Worm (Caenorhabditis elegans) whole organism, L4 larva: ENCODE results near the gene F59B10.2.
A peak's percentile ranks its signal among the peaks of the same experiment; 100 is the strongest.

Experiments used
- F10B5.3 ChIP-seq: sonication (generic microtip); optimal IDR thresholded peaks from 2 replicates; lab custom pipeline; 2016; ENCODE audit warnings: mild to moderate bottlenecking, missing genetic modification characterization, missing compliant biosample characterization
- F26F4.8 ChIP-seq: fragments of 200-800 bp; sonication (Bioruptor generic); conservative IDR thresholded peaks from 2 replicates; pipeline ENCODE4 v1.3.6; 2022; ENCODE audit warnings: missing genetic modification characterization, missing compliant biosample characterization
- F37D6.2 ChIP-seq: sonication (generic microtip); optimal IDR thresholded peaks from 2 replicates; lab custom pipeline; 2016; ENCODE audit warnings: mild to moderate bottlenecking, missing genetic modification characterization, missing compliant biosample characterization
- F44E2.7 ChIP-seq: fragments of 200-800 bp; sonication (Bioruptor generic); IDR thresholded peaks from 2 replicates; pipeline ENCODE4 v2.1.2; 2022; ENCODE audit warnings: missing genetic modification characterization, missing compliant biosample characterization
- T20F7.1 ChIP-seq: fragments of 200-800 bp; sonication (Bioruptor generic); optimal IDR thresholded peaks from 2 replicates; lab custom pipeline; 2018; ENCODE audit warnings: mild to moderate bottlenecking, missing genetic modification characterization, missing compliant biosample characterization
- Y105C5A.15 ChIP-seq: fragments of 200-800 bp; sonication (Bioruptor generic); IDR thresholded peaks from 2 replicates; pipeline ENCODE4 v1.3.6; 2022; ENCODE audit warnings: missing genetic modification characterization, missing compliant biosample characterization
- Y48G9A.11 ChIP-seq: fragments of 200-800 bp; sonication (Bioruptor generic); IDR thresholded peaks from 2 replicates; pipeline ENCODE4 v1.3.6; 2022; ENCODE audit warnings: missing genetic modification reagents, missing genetic modification characterization, missing compliant biosample characterization
- Y5F2A.4 ChIP-seq: fragments of 200-800 bp; sonication (Bioruptor generic); optimal IDR thresholded peaks from 2 replicates; lab custom pipeline; 2018; ENCODE audit warnings: mild to moderate bottlenecking, missing genetic modification characterization, missing compliant biosample characterization
- ZK337.2 ChIP-seq: fragments of 200-800 bp; sonication (Bioruptor generic); IDR thresholded peaks from 2 replicates; pipeline ENCODE4 v1.3.6; 2022; ENCODE audit warnings: missing genetic modification reagents, missing genetic modification characterization, missing compliant biosample characterization
- ZK546.5 ChIP-seq, 2 experiments: sonication (generic microtip); optimal IDR thresholded peaks; 2 replicates each; lab custom pipeline; 2017; ENCODE audit warnings: missing biosample characterization in 2 of 2, missing genetic modification characterization in 2 of 2
- attf-4 ChIP-seq: sonication (generic microtip); optimal IDR thresholded peaks from 3 replicates; lab custom pipeline; 2017; ENCODE audit warnings: missing biosample characterization, missing genetic modification characterization
- ceh-28 ChIP-seq: fragments of 150-350 bp; optimal IDR thresholded peaks from 2 replicates; lab custom pipeline; 2014; ENCODE audit warnings: missing biosample characterization, missing genetic modification reagents, missing genetic modification characterization
- ceh-32 ChIP-seq: sonication (generic microtip); optimal IDR thresholded peaks from 2 replicates; lab custom pipeline; 2016; ENCODE audit warnings: mild to moderate bottlenecking, missing genetic modification characterization, missing compliant biosample characterization; ENCODE audit not compliant: poor library complexity
- ceh-62 ChIP-seq: sonication (generic microtip); optimal IDR thresholded peaks from 2 replicates; lab custom pipeline; 2017; ENCODE audit warnings: missing biosample characterization, missing genetic modification characterization
- cey-2 ChIP-seq: sonication (generic microtip); optimal IDR thresholded peaks from 3 replicates; lab custom pipeline; 2017; ENCODE audit warnings: missing genetic modification characterization, mild to moderate bottlenecking, missing compliant biosample characterization, antibody characterized with exemption, borderline replicate concordance; ENCODE audit not compliant: insufficient read depth
- dmd-9 ChIP-seq: fragments of 200-800 bp; sonication (Bioruptor generic); IDR thresholded peaks from 2 replicates; pipeline ENCODE4 v1.3.6; 2022; ENCODE audit warnings: missing genetic modification reagents, missing genetic modification characterization, missing compliant biosample characterization
- dpl-1 ChIP-seq: fragments of 150-350 bp; optimal IDR thresholded peaks from 2 replicates; lab custom pipeline; 2014; ENCODE audit warnings: missing biosample characterization, missing genetic modification reagents, missing genetic modification characterization
- fos-1 ChIP-seq: fragments of 150-350 bp; optimal IDR thresholded peaks from 2 replicates; lab custom pipeline; 2014; ENCODE audit warnings: missing biosample characterization, missing genetic modification characterization
- gei-8 ChIP-seq: fragments of 200-800 bp; sonication (Bioruptor generic); optimal IDR thresholded peaks from 2 replicates; lab custom pipeline; 2018; ENCODE audit warnings: mild to moderate bottlenecking, missing genetic modification characterization, missing compliant biosample characterization
- hif-1 ChIP-seq, 2 experiments: sonication (generic microtip); optimal IDR thresholded peaks; 2 replicates each; lab custom pipeline; 2016 to 2017; ENCODE audit warnings: missing compliant biosample characterization in 2 of 2, missing genetic modification characterization in 2 of 2, missing genetic modification reagents in 2 of 2, missing genotype in 2 of 2, mild to moderate bottlenecking in 1 of 2
- jun-1 ChIP-seq: fragments of 150-350 bp; optimal IDR thresholded peaks from 2 replicates; lab custom pipeline; 2014; ENCODE audit warnings: missing biosample characterization, missing genetic modification reagents, missing genetic modification characterization
- lim-7 ChIP-seq: fragments of 200-800 bp; sonication (Bioruptor generic); IDR thresholded peaks from 2 replicates; pipeline ENCODE4 v1.3.6; 2022; ENCODE audit warnings: missing genetic modification characterization, missing compliant biosample characterization
- lin-13 ChIP-seq: fragments of 150-350 bp; optimal IDR thresholded peaks from 2 replicates; lab custom pipeline; 2014; ENCODE audit warnings: missing biosample characterization, missing genetic modification reagents, missing genetic modification characterization
- lin-15B ChIP-seq: fragments of 150-350 bp; sonication (generic microtip); optimal IDR thresholded peaks from 3 replicates; lab custom pipeline; 2014; ENCODE audit warnings: missing biosample characterization, missing genetic modification characterization
- lin-39 ChIP-seq: fragments of 150-350 bp; optimal IDR thresholded peaks from 2 replicates; lab custom pipeline; 2014; ENCODE audit warnings: missing biosample characterization, missing genetic modification reagents, missing genetic modification characterization
- lsy-2 ChIP-seq, 2 experiments: fragments of 150-350 bp in 1 of 2; sonication (generic microtip) in 1 of 2; optimal IDR thresholded peaks; 2 replicates each; lab custom pipeline; 2014 to 2017; ENCODE audit warnings: missing biosample characterization in 2 of 2, missing genetic modification characterization in 2 of 2
- madf-5 ChIP-seq, 2 experiments: fragments of 200-800 bp; sonication (Bioruptor generic); IDR thresholded peaks; 2 replicates each; pipeline ENCODE4 v1.3.6; 2022; ENCODE audit warnings: missing compliant biosample characterization in 2 of 2, missing genetic modification characterization in 2 of 2
- madf-9 ChIP-seq: fragments of 200-800 bp; sonication (Bioruptor generic); conservative IDR thresholded peaks from 2 replicates; pipeline ENCODE4 v1.3.6; 2022; ENCODE audit warnings: missing genetic modification reagents, missing genetic modification characterization, missing compliant biosample characterization
- mdt-29 ChIP-seq: fragments of 200-800 bp; sonication (Bioruptor generic); IDR thresholded peaks from 2 replicates; pipeline ENCODE4 v1.3.6; 2022; ENCODE audit warnings: missing genetic modification reagents, missing genetic modification characterization, missing compliant biosample characterization
- mxl-2 ChIP-seq: fragments of 200-800 bp; sonication (Bioruptor generic); conservative IDR thresholded peaks from 2 replicates; pipeline ENCODE4 v1.3.6; 2022; ENCODE audit warnings: missing genetic modification reagents, missing genetic modification characterization, missing compliant biosample characterization
- nhr-10 ChIP-seq: fragments of 150-350 bp; optimal IDR thresholded peaks from 2 replicates; lab custom pipeline; 2014; ENCODE audit warnings: missing biosample characterization, missing genetic modification characterization
- nhr-102 ChIP-seq: sonication (generic microtip); optimal IDR thresholded peaks from 2 replicates; lab custom pipeline; 2016; ENCODE audit warnings: mild to moderate bottlenecking, missing genetic modification characterization, moderate library complexity, missing compliant biosample characterization
- nhr-111 ChIP-seq: fragments of 200-800 bp; sonication (Bioruptor generic); optimal IDR thresholded peaks from 2 replicates; lab custom pipeline; 2018; ENCODE audit warnings: mild to moderate bottlenecking, missing genetic modification characterization, missing compliant biosample characterization
- nhr-237 ChIP-seq: sonication (generic microtip); optimal IDR thresholded peaks from 2 replicates; lab custom pipeline; 2017; ENCODE audit warnings: missing biosample characterization, missing genetic modification characterization
- nhr-25 ChIP-seq: sonication (generic microtip); optimal IDR thresholded peaks from 2 replicates; lab custom pipeline; 2017; ENCODE audit warnings: missing genetic modification characterization, mild to moderate bottlenecking, missing compliant biosample characterization, antibody characterized with exemption, moderate library complexity, borderline replicate concordance; ENCODE audit not compliant: insufficient read depth
- nhr-42 ChIP-seq: fragments of 200-800 bp; sonication (Bioruptor generic); IDR thresholded peaks from 2 replicates; pipeline ENCODE4 v1.3.6; 2022; ENCODE audit warnings: missing genetic modification characterization, missing compliant biosample characterization
- nhr-48 ChIP-seq: sonication (generic microtip); optimal IDR thresholded peaks from 2 replicates; lab custom pipeline; 2016; ENCODE audit warnings: mild to moderate bottlenecking, missing genetic modification characterization, missing compliant biosample characterization
- nhr-6 ChIP-seq: fragments of 150-350 bp; optimal IDR thresholded peaks from 2 replicates; lab custom pipeline; 2014; ENCODE audit warnings: missing biosample characterization, missing genetic modification characterization
- nhr-77 ChIP-seq: fragments of 150-350 bp; optimal IDR thresholded peaks from 2 replicates; lab custom pipeline; 2014; ENCODE audit warnings: missing biosample characterization, missing genetic modification characterization
- php-3 ChIP-seq: fragments of 200-800 bp; sonication (Bioruptor generic); IDR thresholded peaks from 2 replicates; pipeline ENCODE4 v1.3.6; 2022; ENCODE audit warnings: missing genetic modification reagents, missing genetic modification characterization, missing compliant biosample characterization
- rbr-2 ChIP-seq: sonication (generic microtip); optimal IDR thresholded peaks from 2 replicates; lab custom pipeline; 2016; ENCODE audit warnings: missing genotype, missing genetic modification characterization, missing compliant biosample characterization
- saeg-2 ChIP-seq: fragments of 200-800 bp; sonication (Bioruptor generic); IDR thresholded peaks from 2 replicates; pipeline ENCODE4 v1.3.6; 2022; ENCODE audit warnings: missing genetic modification reagents, missing genetic modification characterization, missing compliant biosample characterization
- set-16 ChIP-seq: fragments of 200-800 bp; sonication (Bioruptor generic); IDR thresholded peaks from 2 replicates; pipeline ENCODE4 v1.3.6; 2022; ENCODE audit warnings: missing genetic modification reagents, missing genetic modification characterization, missing compliant biosample characterization
- spr-1 ChIP-seq: sonication (generic microtip); optimal IDR thresholded peaks from 2 replicates; lab custom pipeline; 2016; ENCODE audit warnings: mild to moderate bottlenecking, missing genetic modification characterization, missing compliant biosample characterization
- spr-3 ChIP-seq: fragments of 200-800 bp; sonication (Bioruptor generic); optimal IDR thresholded peaks from 2 replicates; lab custom pipeline; 2018; ENCODE audit warnings: mild to moderate bottlenecking, missing genetic modification characterization, missing compliant biosample characterization
- tra-1 ChIP-seq: fragments of 200-800 bp; sonication (Bioruptor generic); IDR thresholded peaks from 2 replicates; pipeline ENCODE4 v1.3.6; 2022; ENCODE audit warnings: missing genetic modification reagents, missing genetic modification characterization, missing compliant biosample characterization
- zfp-2 ChIP-seq: sonication (generic microtip); optimal IDR thresholded peaks from 2 replicates; lab custom pipeline; 2016; ENCODE audit warnings: mild to moderate bottlenecking, missing genetic modification characterization, missing compliant biosample characterization
- zfp-3 ChIP-seq: fragments of 200-800 bp; sonication (Bioruptor generic); conservative IDR thresholded peaks from 2 replicates; pipeline ENCODE4 v1.3.6; 2022; ENCODE audit warnings: missing genetic modification reagents, missing genetic modification characterization, missing compliant biosample characterization
- zip-11 ChIP-seq: fragments of 200-800 bp; sonication (Bioruptor generic); IDR thresholded peaks from 2 replicates; pipeline ENCODE4 v1.3.6; 2022; ENCODE audit warnings: missing genetic modification characterization, missing compliant biosample characterization
- zip-2 ChIP-seq: fragments of 150-350 bp; optimal IDR thresholded peaks from 2 replicates; lab custom pipeline; 2014; ENCODE audit warnings: missing biosample characterization, missing genetic modification characterization
- ztf-11 ChIP-seq: fragments of 150-350 bp; optimal IDR thresholded peaks from 2 replicates; lab custom pipeline; 2014; ENCODE audit warnings: missing biosample characterization, missing genetic modification characterization

Gene F59B10.2

ce11 chrII:10544374-10544908 is 34.8 kb upstream of the F59B10.2 start (continued):
- no peak for TF ChIP-seq madf-9 (GFP tag; lab: Robert Waterston, UW)
- peak; percentile 38; the same call in 1 of the 2 replicates for TF ChIP-seq set-16 (GFP tag; lab: Robert Waterston, UW)
- peak; percentile 2; the same call in 1 of the 2 replicates for TF ChIP-seq lim-7
- no peak for TF ChIP-seq lin-39 (tag; lab: Kevin White, UChicago)
- no peak for TF ChIP-seq Y48G9A.11 (GFP tag; lab: Robert Waterston, UW)
- TF ChIP-seq F37D6.2 (tag; lab: Kevin White, UChicago), result no peak
- no peak for TF ChIP-seq lin-15B (tag; lab: Kevin White, UChicago)
- TF ChIP-seq Y105C5A.15 (GFP tag; lab: Robert Waterston, UW), result no peak
- no peak for TF ChIP-seq lsy-2 (tag; optimal IDR thresholded peaks at IDR 0.05; lab: Kevin White, UChicago)
- TF ChIP-seq nhr-25 (tag; lab: Kevin White, UChicago), result no peak
- TF ChIP-seq tra-1 (GFP tag; lab: Robert Waterston, UW), result no peak
- no peak for TF ChIP-seq nhr-10
- no peak for TF ChIP-seq F10B5.3 (tag; lab: Kevin White, UChicago)
- TF ChIP-seq fos-1, result no peak
- no peak for TF ChIP-seq T20F7.1
- TF ChIP-seq ceh-32 (tag; lab: Kevin White, UChicago), result no peak
- TF ChIP-seq spr-1 (tag; lab: Kevin White, UChicago), result no peak
- TF ChIP-seq dpl-1 (GFP tag; lab: Kevin White, UChicago), result no peak
- TF ChIP-seq saeg-2 (GFP tag; lab: Robert Waterston, UW), result no peak
- no peak for TF ChIP-seq rbr-2 (tag; lab: Kevin White, UChicago)
- no peak for TF ChIP-seq ZK546.5 (tag; optimal IDR thresholded peaks at IDR 0.05; lab: Kevin White, UChicago)
- TF ChIP-seq attf-4 (tag; lab: Kevin White, UChicago), result no peak
- no peak for TF ChIP-seq F44E2.7 (GFP tag; lab: Robert Waterston, UW)
- TF ChIP-seq zfp-2 (tag; lab: Kevin White, UChicago), result no peak
- peak; percentile 64; the same call in 1 of the 2 replicates for TF ChIP-seq zfp-3 (GFP tag; lab: Robert Waterston, UW)
- TF ChIP-seq nhr-237 (tag; lab: Kevin White, UChicago), result no peak
- TF ChIP-seq lin-13 (GFP tag; lab: Kevin White, UChicago), result no peak
- no peak for TF ChIP-seq nhr-102 (tag; lab: Kevin White, UChicago)
- no peak for TF ChIP-seq nhr-111 (GFP tag; lab: Kevin White, UChicago)
- TF ChIP-seq nhr-6, result no peak
- TF ChIP-seq zip-2 (tag; lab: Kevin White, UChicago), result no peak
- TF ChIP-seq ZK337.2 (GFP tag; lab: Robert Waterston, UW), result 0 out of 2 replicates have a peak, but pooled peaks have one; percentile 5
- no peak for TF ChIP-seq nhr-42 (GFP tag; lab: Robert Waterston, UW)
- no peak for TF ChIP-seq mxl-2
- TF ChIP-seq php-3 (GFP tag; lab: Robert Waterston, UW), result no peak
- TF ChIP-seq nhr-48 (tag; lab: Kevin White, UChicago), result no peak
- TF ChIP-seq hif-1 (tag; optimal IDR thresholded peaks at IDR 0.05; lab: Kevin White, UChicago), result no peak
- no peak for TF ChIP-seq dmd-9 (GFP tag; lab: Robert Waterston, UW)
- no peak for TF ChIP-seq nhr-77 (tag; lab: Kevin White, UChicago)
- no peak for TF ChIP-seq ceh-28 (tag; lab: Kevin White, UChicago)
- no peak for TF ChIP-seq jun-1 (tag; lab: Kevin White, UChicago)
- no peak for TF ChIP-seq Y5F2A.4 (GFP tag; lab: Kevin White, UChicago)
- TF ChIP-seq gei-8 (GFP tag; lab: Kevin White, UChicago), result no peak
- TF ChIP-seq madf-5 (GFP tag; IDR thresholded peaks at IDR 0.05; lab: Robert Waterston, UW), result 0 out of 4 replicates have a peak, but pooled peaks of 1 of the 2 experiments have one; percentile 65
- no peak for TF ChIP-seq ceh-62
- TF ChIP-seq ztf-11 (tag; lab: Kevin White, UChicago), result no peak
- TF ChIP-seq F26F4.8 (GFP tag; lab: Robert Waterston, UW), result no peak
- no peak for TF ChIP-seq cey-2
- no peak for TF ChIP-seq spr-3 (GFP tag; lab: Kevin White, UChicago)
- TF ChIP-seq zip-11 (GFP tag; lab: Robert Waterston, UW), result no peak
- no peak for TF ChIP-seq mdt-29
